Worm (Caenorhabditis elegans): ENCODE results near the gene arrd-11.

- TF ChIP-seq cog-1 (tag; optimal IDR thresholded peaks at IDR 0.05) (no peak), ztf-23 (GFP tag; IDR thresholded peaks at IDR 0.05) (no peak), ref-1 (GFP tag; conservative IDR thresholded peaks at IDR 0.05) (no peak), flt-1 (GFP tag; IDR thresholded peaks at IDR 0.05) (no peak), T22C8.4 (GFP tag; IDR thresholded peaks at IDR 0.05) (no peak), tab-1 (GFP tag; IDR thresholded peaks at IDR 0.05) (no peak)
Measured at ce11 chrII:13729416-13729815, 33.8 kb upstream of the arrd-11 start, which contains the start of gene Y54G9A.9.
